Fruit fly (Drosophila melanogaster): Measurements from ENCODE around the gene Jwa.

Jwa gene

dm6 chr2L:18665952-18666606 lies 39.4 kb downstream of the Jwa start (continued):
- no peak for TF ChIP-seq Nf-YA (GFP tag; IDR thresholded peaks at IDR 0.05)
- TF ChIP-seq CG12769 (tag; optimal IDR thresholded peaks at IDR 0.05), result no peak
- no peak for TF ChIP-seq CG10267 (tag; optimal IDR thresholded peaks at IDR 0.05)
- TF ChIP-seq HLHmδ (GFP tag; optimal IDR thresholded peaks at IDR 0.05), result no peak
- TF ChIP-seq CG8281 (tag; optimal IDR thresholded peaks at IDR 0.05), result no peak
- no peak for TF ChIP-seq Lpt (GFP tag; optimal IDR thresholded peaks at IDR 0.05)
- TF ChIP-seq oc (tag; optimal IDR thresholded peaks at IDR 0.05), result no peak
- peak; percentile 45 for TF ChIP-seq CG15601 (tag; optimal IDR thresholded peaks at IDR 0.05)
- no peak for TF ChIP-seq abd-A (tag; optimal IDR thresholded peaks at IDR 0.05)
- no peak for TF ChIP-seq ftz-f1 (GFP tag; optimal IDR thresholded peaks at IDR 0.05)
- TF ChIP-seq jing (GFP tag; optimal IDR thresholded peaks at IDR 0.05), result no peak
- no peak for TF ChIP-seq Hr78 (GFP tag; optimal IDR thresholded peaks at IDR 0.05)
- no peak for TF ChIP-seq klu (GFP tag; IDR thresholded peaks at IDR 0.05)
- peak; percentile 25 for TF ChIP-seq da (GFP tag; optimal IDR thresholded peaks at IDR 0.05)
- TF ChIP-seq emc (GFP tag; optimal IDR thresholded peaks at IDR 0.05), result peak; percentile 57
- no peak for TF ChIP-seq Max (GFP tag; optimal IDR thresholded peaks at IDR 0.05)
- TF ChIP-seq CG12155 (GFP tag; optimal IDR thresholded peaks at IDR 0.05), result peak; percentile 13
- TF ChIP-seq CG32532 (GFP tag; IDR thresholded peaks at IDR 0.05), result peak; percentile 85
- no peak for TF ChIP-seq CG16779 (GFP tag; IDR thresholded peaks at IDR 0.05)
- no peak for TF ChIP-seq YL-1 (GFP tag; optimal IDR thresholded peaks at IDR 0.05)
- no peak for TF ChIP-seq CG9215 (GFP tag; IDR thresholded peaks at IDR 0.05)
- TF ChIP-seq CG3847 (GFP tag; IDR thresholded peaks at IDR 0.05), result peak; percentile 34
- no peak for TF ChIP-seq ato (GFP tag; IDR thresholded peaks at IDR 0.05; ENCODE audit: partially characterized antibody)
- TF ChIP-seq D (optimal IDR thresholded peaks at IDR 0.05), result no peak
- TF ChIP-seq D (GFP tag; optimal IDR thresholded peaks at IDR 0.05), result no peak
- peak; percentile 65 for TF ChIP-seq Bgb (GFP tag; IDR thresholded peaks at IDR 0.05; ENCODE audit: partially characterized antibody)
- no peak for TF ChIP-seq Hr39 (optimal IDR thresholded peaks at IDR 0.05)
- TF ChIP-seq CG11093 (GFP tag; IDR thresholded peaks at IDR 0.05), result no peak
- no peak for TF ChIP-seq onecut (GFP tag; IDR thresholded peaks at IDR 0.05)
- no peak for TF ChIP-seq Rx (GFP tag; IDR thresholded peaks at IDR 0.05)
- TF ChIP-seq ERR (GFP tag; optimal IDR thresholded peaks at IDR 0.05), result no peak
- TF ChIP-seq CG17186 (GFP tag; optimal IDR thresholded peaks at IDR 0.05), result no peak
- TF ChIP-seq zf30C (GFP tag; optimal IDR thresholded peaks at IDR 0.05), result no peak
- no peak for TF ChIP-seq CG18599 (GFP tag; optimal IDR thresholded peaks at IDR 0.05)
- TF ChIP-seq tin (GFP tag; optimal IDR thresholded peaks at IDR 0.05), result peak; percentile 56
- TF ChIP-seq Sox100B (GFP tag; optimal IDR thresholded peaks at IDR 0.05), result no peak
- TF ChIP-seq bigmax (GFP tag; optimal IDR thresholded peaks at IDR 0.05), result no peak
- TF ChIP-seq CG4854 (GFP tag; optimal IDR thresholded peaks at IDR 0.05), result no peak
- TF ChIP-seq Dip3 (GFP tag; optimal IDR thresholded peaks at IDR 0.05), result peak; percentile 26
- TF ChIP-seq NC2β (GFP tag; optimal IDR thresholded peaks at IDR 0.05), result no peak
- TF ChIP-seq lola (GFP tag; optimal IDR thresholded peaks at IDR 0.05), result no peak
- no peak for TF ChIP-seq Fer1 (GFP tag; optimal IDR thresholded peaks at IDR 0.05)
- TF ChIP-seq CG10565 (GFP tag; optimal IDR thresholded peaks at IDR 0.05), result no peak
- no peak for TF ChIP-seq pros (GFP tag; optimal IDR thresholded peaks at IDR 0.05)
- TF ChIP-seq lmd (GFP tag; IDR thresholded peaks at IDR 0.05), result peak; percentile 42; the same call in 1 of the 2 replicates
- TF ChIP-seq danr (GFP tag; IDR thresholded peaks at IDR 0.05), result no peak
- TF ChIP-seq nom (GFP tag; optimal IDR thresholded peaks at IDR 0.05), result no peak
- no peak for TF ChIP-seq CG10959 (GFP tag; IDR thresholded peaks at IDR 0.05)
- TF ChIP-seq ap (GFP tag; IDR thresholded peaks at IDR 0.05), result no peak
- TF ChIP-seq Mes4 (GFP tag; optimal IDR thresholded peaks at IDR 0.05), result peak; percentile 20
- no peak for TF ChIP-seq grau (tag; optimal IDR thresholded peaks at IDR 0.05)

Data from whole organism, embryonic.